Worm (Caenorhabditis elegans) whole organism, midembryonic: Measurements from ENCODE around the gene C14E2.4.

Source experiments
- T22C8.4 ChIP-seq: fragments of 200-800 bp; sonication (Bioruptor generic); IDR thresholded peaks from 2 replicates; pipeline ENCODE4 v1.3.6; 2022; ENCODE audit warnings: missing genetic modification characterization, missing compliant biosample characterization
- cog-1 ChIP-seq: sonication (generic microtip); optimal IDR thresholded peaks from 2 replicates; lab custom pipeline; 2016; ENCODE audit warnings: missing genetic modification characterization, missing compliant biosample characterization
- flt-1 ChIP-seq: fragments of 200-800 bp; sonication (Bioruptor generic); IDR thresholded peaks from 2 replicates; pipeline ENCODE4 v1.3.6; 2022; ENCODE audit warnings: missing genetic modification characterization, missing compliant biosample characterization
- klf-2 ChIP-seq: fragments of 200-800 bp; sonication (Bioruptor generic); conservative IDR thresholded peaks from 2 replicates; pipeline ENCODE4 v1.3.6; 2022; ENCODE audit warnings: missing genetic modification reagents, missing genetic modification characterization, missing compliant biosample characterization
- med-1 ChIP-seq: sonication (generic microtip); optimal IDR thresholded peaks from 2 replicates; lab custom pipeline; 2017; ENCODE audit warnings: missing genetic modification characterization, mild to moderate bottlenecking, missing compliant biosample characterization, antibody characterized with exemption, missing genetic modification reagents; ENCODE audit not compliant: insufficient read depth
- ref-1 ChIP-seq: fragments of 200-800 bp; sonication (Bioruptor generic); conservative IDR thresholded peaks from 2 replicates; pipeline ENCODE4 v1.3.6; 2022; ENCODE audit warnings: missing genetic modification reagents, missing genetic modification characterization, missing compliant biosample characterization
- ztf-23 ChIP-seq: fragments of 200-800 bp; sonication (Bioruptor generic); IDR thresholded peaks from 2 replicates; pipeline ENCODE4 v1.3.6; 2022; ENCODE audit warnings: missing genetic modification reagents, missing genetic modification characterization, missing compliant biosample characterization
- ztf-29 ChIP-seq: fragments of 200-800 bp; sonication (Bioruptor generic); IDR thresholded peaks from 2 replicates; pipeline ENCODE4 v1.3.6; 2022; ENCODE audit warnings: missing genetic modification reagents, missing genetic modification characterization, missing compliant biosample characterization

DNA sequence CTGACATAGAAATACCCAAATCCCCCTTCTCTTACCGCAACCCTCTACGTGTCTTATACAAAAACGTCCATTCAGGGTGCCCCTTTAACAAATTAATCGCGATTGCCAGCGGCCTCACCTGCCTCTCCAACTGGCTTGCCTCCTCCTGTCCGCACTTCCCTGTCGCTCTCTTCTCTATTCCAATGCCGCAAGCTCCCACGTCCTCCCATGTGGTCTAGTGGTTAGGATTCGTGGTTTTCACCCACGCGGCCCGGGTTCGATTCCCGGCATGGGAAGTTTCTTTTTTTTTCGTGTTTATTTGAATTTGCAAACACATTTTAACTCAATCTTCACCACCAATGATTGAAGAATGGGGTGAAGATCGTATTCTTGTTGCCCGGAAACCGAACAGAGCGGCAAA, 37.5 kb upstream of the C14E2.4 start:
- TF ChIP-seq ref-1 (GFP tag; lab: Robert Waterston, UW) (peak; percentile 78), ztf-23 (GFP tag; lab: Robert Waterston, UW) (peak; percentile 90), flt-1 (GFP tag; lab: Robert Waterston, UW) (peak; percentile 94), med-1 (GFP tag; lab: Kevin White, UChicago) (peak; percentile 69), cog-1 (tag; lab: Kevin White, UChicago) (peak; percentile 61), klf-2 (peak; percentile 79; the same call in 1 of the 2 replicates), T22C8.4 (GFP tag; lab: Robert Waterston, UW) (peak; percentile 76), ztf-29 (GFP tag; lab: Robert Waterston, UW) (peak; percentile 88)
